Worm (Caenorhabditis elegans) whole organism, L2 larva: ENCODE measurements around the gene dnj-18.

Experiments
- egl-27 ChIP-seq: sonication (generic microtip); optimal IDR thresholded peaks from 3 replicates; lab custom pipeline; 2017; ENCODE audit warnings: missing biosample characterization, missing genetic modification reagents, missing genetic modification characterization
- elt-1 ChIP-seq: fragments of 150-350 bp; optimal IDR thresholded peaks from 2 replicates; lab custom pipeline; 2014; ENCODE audit warnings: missing biosample characterization, missing genetic modification characterization
- ztf-11 ChIP-seq: sonication (generic microtip); optimal IDR thresholded peaks from 2 replicates; lab custom pipeline; 2017; ENCODE audit warnings: missing biosample characterization, missing genetic modification characterization

ce11 chrIII:4655402-4655801 is 42.5 kb upstream of the dnj-18 start, which contains the start of gene T23F11.2:
- TF ChIP-seq ztf-11: no peak
- no peak for TF ChIP-seq egl-27 (tag; lab: Kevin White, UChicago)
- no peak for TF ChIP-seq elt-1 (tag; lab: Kevin White, UChicago)
